Worm (Caenorhabditis elegans) whole organism, young adult: ENCODE data around the gene EEED8.13.

ENCODE experiments used
- B0019.2 ChIP-seq: fragments of 200-800 bp; sonication (Bioruptor generic); conservative IDR thresholded peaks from 2 replicates; pipeline ENCODE4 v1.3.6; 2022; ENCODE audit warnings: missing genetic modification reagents, missing genetic modification characterization, missing compliant biosample characterization
- C17E4.6 ChIP-seq: fragments of 200-800 bp; sonication (Bioruptor generic); IDR thresholded peaks from 2 replicates; pipeline ENCODE4 v1.3.6; 2022; ENCODE audit warnings: missing genetic modification reagents, missing genetic modification characterization, missing compliant biosample characterization
- F22D6.2 ChIP-seq: sonication (generic microtip); optimal IDR thresholded peaks from 2 replicates; lab custom pipeline; 2016; ENCODE audit warnings: mild to moderate bottlenecking, missing genetic modification characterization, missing compliant biosample characterization
- F55B11.4 ChIP-seq: sonication (generic microtip); optimal IDR thresholded peaks from 2 replicates; lab custom pipeline; 2016; ENCODE audit warnings: missing compliant biosample characterization, missing genetic modification characterization, borderline replicate concordance; ENCODE audit not compliant: insufficient read depth
- F57C9.4 ChIP-seq: sonication (generic microtip); optimal IDR thresholded peaks from 2 replicates; lab custom pipeline; 2017; ENCODE audit warnings: mild to moderate bottlenecking, missing genetic modification characterization, missing compliant biosample characterization
- K11D2.4 ChIP-seq: fragments of 200-800 bp; sonication (Bioruptor generic); IDR thresholded peaks from 2 replicates; pipeline ENCODE4 v1.3.6; 2022; ENCODE audit warnings: missing genetic modification reagents, missing genetic modification characterization, missing compliant biosample characterization
- ama-1 ChIP-seq, 3 experiments: fragments of 150-350 bp in 1 of 3; sonication (generic microtip) in 2 of 3; optimal IDR thresholded peaks; 2 replicates each; lab custom pipeline; 2014 to 2018; ENCODE audit warnings: missing biosample characterization in 2 of 3, missing genetic modification characterization in 2 of 3, missing genetic modification reagents in 2 of 3
- bed-2 ChIP-seq: fragments of 200-800 bp; sonication (Bioruptor generic); IDR thresholded peaks from 2 replicates; pipeline ENCODE4 v1.3.6; 2022; ENCODE audit warnings: missing genetic modification reagents, missing genetic modification characterization, missing compliant biosample characterization
- ccch-3 ChIP-seq: fragments of 200-800 bp; sonication (Bioruptor generic); optimal IDR thresholded peaks from 2 replicates; lab custom pipeline; 2018; ENCODE audit warnings: mild to moderate bottlenecking, missing genetic modification characterization, missing compliant biosample characterization
- cebp-1 ChIP-seq, 2 experiments: fragments of 200-800 bp in 1 of 2; sonication (Bioruptor generic) in 1 of 2; sonication (generic microtip) in 1 of 2; IDR thresholded peaks in 1 of 2; optimal IDR thresholded peaks in 1 of 2; 2 replicates each; pipeline versions ENCODE4 v1.3.6 to Lab custom; 2017 to 2022; ENCODE audit warnings: missing compliant biosample characterization in 2 of 2, missing genetic modification characterization in 2 of 2, mild to moderate bottlenecking in 1 of 2, missing genetic modification reagents in 1 of 2, moderate library complexity in 1 of 2
- dox-1 ChIP-seq: fragments of 200-800 bp; sonication (Bioruptor generic); IDR thresholded peaks from 2 replicates; pipeline ENCODE4 v1.3.6; 2022; ENCODE audit warnings: missing genetic modification reagents, missing genetic modification characterization, missing compliant biosample characterization
- egrh-3 ChIP-seq: fragments of 200-800 bp; sonication (Bioruptor generic); IDR thresholded peaks from 2 replicates; pipeline ENCODE4 v1.3.6; 2022; ENCODE audit warnings: missing genetic modification reagents, missing genetic modification characterization, missing compliant biosample characterization
- ekl-4 ChIP-seq: fragments of 200-800 bp; sonication (Bioruptor generic); IDR thresholded peaks from 2 replicates; pipeline ENCODE4 v1.3.6; 2022; ENCODE audit warnings: missing genetic modification reagents, missing genetic modification characterization, missing compliant biosample characterization
- fkh-3 ChIP-seq: sonication (generic microtip); optimal IDR thresholded peaks from 2 replicates; lab custom pipeline; 2016; ENCODE audit warnings: mild to moderate bottlenecking, missing genetic modification characterization, missing compliant biosample characterization
- him-1 ChIP-seq: sonication (generic microtip); optimal IDR thresholded peaks from 2 replicates; lab custom pipeline; 2016; ENCODE audit warnings: missing genotype, missing genetic modification reagents, missing genetic modification characterization, missing compliant biosample characterization
- hlh-12 ChIP-seq: sonication (generic microtip); optimal IDR thresholded peaks from 2 replicates; lab custom pipeline; 2016; ENCODE audit warnings: missing genetic modification characterization, missing compliant biosample characterization
- hmg-20 ChIP-seq: fragments of 200-800 bp; sonication (Bioruptor generic); IDR thresholded peaks from 2 replicates; pipeline ENCODE4 v1.3.6; 2022; ENCODE audit warnings: missing genetic modification reagents, missing genetic modification characterization, missing compliant biosample characterization
- lin-35 ChIP-seq, 3 experiments: fragments of 150-350 bp in 2 of 3; sonication (generic microtip) in 1 of 3; optimal IDR thresholded peaks; 2 replicates each; lab custom pipeline; 2014 to 2018; ENCODE audit warnings: missing biosample characterization in 3 of 3, missing genetic modification characterization in 3 of 3, missing genetic modification reagents in 3 of 3
- lin-40 ChIP-seq: sonication (generic microtip); optimal IDR thresholded peaks from 2 replicates; lab custom pipeline; 2016; ENCODE audit warnings: missing genetic modification characterization, mild to moderate bottlenecking, missing compliant biosample characterization, missing genotype, missing genetic modification reagents
- lir-1 ChIP-seq: fragments of 200-800 bp; sonication (Bioruptor generic); conservative IDR thresholded peaks from 2 replicates; pipeline ENCODE4 v1.3.6; 2022; ENCODE audit warnings: missing genetic modification reagents, missing genetic modification characterization, missing compliant biosample characterization
- lsy-27 ChIP-seq: sonication (generic microtip); optimal IDR thresholded peaks from 2 replicates; lab custom pipeline; 2017; ENCODE audit warnings: missing genetic modification characterization, mild to moderate bottlenecking, missing compliant biosample characterization, antibody characterized with exemption, missing genotype, borderline replicate concordance; ENCODE audit not compliant: insufficient read depth
- madf-8 ChIP-seq: fragments of 200-800 bp; sonication (Bioruptor generic); conservative IDR thresholded peaks from 2 replicates; pipeline ENCODE4 v1.3.6; 2022; ENCODE audit warnings: missing genetic modification reagents, missing genetic modification characterization, missing compliant biosample characterization
- mes-4 ChIP-seq: sonication (generic microtip); optimal IDR thresholded peaks from 2 replicates; lab custom pipeline; 2016; ENCODE audit warnings: missing genotype, missing genetic modification characterization, missing compliant biosample characterization
- mxl-1 ChIP-seq: sonication (generic microtip); optimal IDR thresholded peaks from 2 replicates; lab custom pipeline; 2016; ENCODE audit warnings: missing genetic modification characterization, missing compliant biosample characterization
- pbrm-1 ChIP-seq: fragments of 200-800 bp; sonication (Bioruptor generic); IDR thresholded peaks from 2 replicates; pipeline ENCODE4 v1.3.6; 2022; ENCODE audit warnings: missing genetic modification reagents, missing genetic modification characterization, missing compliant biosample characterization
- rec-8 ChIP-seq, 2 experiments: sonication (generic microtip); optimal IDR thresholded peaks; 2 replicates each; lab custom pipeline; 2016; ENCODE audit warnings: mild to moderate bottlenecking in 2 of 2, missing genetic modification characterization in 2 of 2, missing genetic modification reagents in 2 of 2, missing genotype in 2 of 2, missing biosample characterization in 1 of 2, missing compliant biosample characterization in 1 of 2, moderate library complexity in 1 of 2
- repo-1 ChIP-seq: sonication (generic microtip); optimal IDR thresholded peaks from 2 replicates; lab custom pipeline; 2017; ENCODE audit warnings: mild to moderate bottlenecking, missing genetic modification characterization, missing compliant biosample characterization
- sea-2 ChIP-seq: fragments of 200-800 bp; sonication (Bioruptor generic); IDR thresholded peaks from 2 replicates; pipeline ENCODE4 v1.3.6; 2022; ENCODE audit warnings: missing genetic modification characterization, missing compliant biosample characterization
- snpc-1.1 ChIP-seq: sonication (generic microtip); optimal IDR thresholded peaks from 2 replicates; lab custom pipeline; 2017; ENCODE audit warnings: missing genetic modification characterization, mild to moderate bottlenecking, missing compliant biosample characterization, antibody characterized with exemption, moderate library complexity, missing genotype, missing genetic modification reagents; ENCODE audit not compliant: insufficient read depth
- unc-62 ChIP-seq: fragments of 150-350 bp; optimal IDR thresholded peaks from 2 replicates; lab custom pipeline; 2014; ENCODE audit warnings: missing biosample characterization, missing genetic modification reagents, missing genetic modification characterization
- xnd-1 ChIP-seq: sonication (generic microtip); optimal IDR thresholded peaks from 2 replicates; lab custom pipeline; 2016; ENCODE audit warnings: missing genotype, missing genetic modification reagents, missing genetic modification characterization, missing compliant biosample characterization
- zim-3 ChIP-seq: sonication (generic microtip); optimal IDR thresholded peaks from 2 replicates; lab custom pipeline; 2017; ENCODE audit warnings: mild to moderate bottlenecking, missing genetic modification characterization, moderate library complexity, missing compliant biosample characterization
- ztf-25 ChIP-seq: fragments of 200-800 bp; sonication (Bioruptor generic); IDR thresholded peaks from 2 replicates; pipeline ENCODE4 v1.3.6; 2022; ENCODE audit warnings: missing genetic modification reagents, missing genetic modification characterization, missing compliant biosample characterization
- ztf-26 ChIP-seq: sonication (generic microtip); optimal IDR thresholded peaks from 2 replicates; lab custom pipeline; 2017; ENCODE audit warnings: missing genetic modification characterization, missing compliant biosample characterization
- ztf-3 ChIP-seq: fragments of 200-800 bp; sonication (Bioruptor generic); optimal IDR thresholded peaks from 2 replicates; lab custom pipeline; 2018; ENCODE audit warnings: mild to moderate bottlenecking, missing genetic modification characterization, missing compliant biosample characterization

Gene EEED8.13

DNA sequence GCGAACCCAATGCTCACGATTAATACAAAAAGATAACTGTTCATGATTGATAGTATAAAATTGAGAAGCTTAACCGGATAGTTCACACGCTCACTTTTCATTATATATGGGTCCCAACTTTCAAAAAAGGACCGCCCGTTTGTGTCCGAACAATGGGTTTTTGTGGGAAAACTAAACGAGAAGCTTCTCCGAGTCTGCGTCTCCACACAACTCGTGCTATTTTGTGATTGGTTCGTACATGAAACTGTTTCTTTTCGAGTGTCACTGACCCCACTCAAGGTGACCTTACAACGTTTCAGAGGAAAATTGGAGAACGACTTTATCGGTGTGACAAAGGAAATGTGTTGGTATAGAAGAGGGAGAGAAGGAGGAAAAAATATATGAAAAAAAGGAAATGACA lies 24.5 kb upstream of the EEED8.13 start, which contains the start of gene dct-5:
Gene dct-5, minus strand, starts transcription at position 101 of the 400 bp plus-strand sequence.
- TF ChIP-seq egrh-3 (no peak), lin-40 (tag; lab: Kevin White, UChicago) (no peak), ztf-25 (no peak), mxl-1 (tag; lab: Kevin White, UChicago) (no peak), fkh-3 (no peak), F55B11.4 (tag; lab: Kevin White, UChicago) (no peak), madf-8 (GFP tag; lab: Robert Waterston, UW) (no peak), ama-1 (optimal IDR thresholded peaks at IDR 0.05; lab: Kevin White, UChicago) (no peak), ama-1 (GFP tag; optimal IDR thresholded peaks at IDR 0.05; lab: Kevin White, UChicago) (no peak), zim-3 (no peak), bed-2 (GFP tag; lab: Robert Waterston, UW) (no peak), F57C9.4 (tag; lab: Kevin White, UChicago) (no peak), C17E4.6 (GFP tag; lab: Robert Waterston, UW) (no peak), cebp-1 (GFP tag; IDR thresholded peaks at IDR 0.05; lab: Robert Waterston, UW) (no peak), cebp-1 (tag; optimal IDR thresholded peaks at IDR 0.05; lab: Kevin White, UChicago) (no peak), hmg-20 (GFP tag; lab: Robert Waterston, UW) (no peak), him-1 (tag; lab: Kevin White, UChicago) (no peak), lsy-27 (tag; lab: Kevin White, UChicago) (no peak), pbrm-1 (GFP tag; lab: Robert Waterston, UW) (no peak), lin-35 (GFP tag; optimal IDR thresholded peaks at IDR 0.05; lab: Kevin White, UChicago) (no peak)

DNA sequence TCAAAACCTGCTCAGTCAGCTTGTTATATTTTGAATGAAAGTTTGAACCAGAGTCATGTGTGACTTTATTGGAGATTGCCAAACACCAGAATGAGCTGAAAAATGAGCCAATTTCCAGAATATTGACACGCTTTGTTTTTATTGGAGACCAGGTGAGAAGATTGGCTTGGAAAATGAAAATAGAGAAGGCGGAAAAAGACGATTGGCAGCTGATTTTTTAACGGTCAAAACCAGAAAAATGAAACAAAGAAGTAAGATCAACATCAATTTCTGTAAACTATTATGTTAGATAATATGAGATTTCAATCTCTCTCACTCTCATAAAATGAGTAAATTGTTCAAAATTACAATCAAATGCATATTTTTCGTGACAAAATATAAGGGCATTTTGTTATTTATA lies 20.7 kb upstream of the EEED8.13 start, which contains the start of gene srx-114:
Gene srx-114, minus strand, starts transcription at position 101 of the 400 bp plus-strand sequence.
- TF ChIP-seq zim-3 (no peak), lir-1 (GFP tag; lab: Robert Waterston, UW) (no peak), B0019.2 (GFP tag; lab: Robert Waterston, UW) (no peak), mes-4 (tag; lab: Kevin White, UChicago) (no peak), lsy-27 (tag; lab: Kevin White, UChicago) (no peak), xnd-1 (tag; lab: Kevin White, UChicago) (no peak), F22D6.2 (tag; lab: Kevin White, UChicago) (no peak), ztf-3 (GFP tag; lab: Kevin White, UChicago) (no peak), sea-2 (GFP tag; lab: Robert Waterston, UW) (no peak), rec-8 (tag; optimal IDR thresholded peaks at IDR 0.05; lab: Kevin White, UChicago) (no peak), ccch-3 (GFP tag; lab: Kevin White, UChicago) (no peak), ekl-4 (GFP tag; lab: Robert Waterston, UW) (no peak), K11D2.4 (GFP tag; lab: Robert Waterston, UW) (no peak), dox-1 (no peak), snpc-1.1 (tag; lab: Kevin White, UChicago) (no peak), ztf-26 (tag; lab: Kevin White, UChicago) (no peak), unc-62 (no peak), hlh-12 (tag; lab: Kevin White, UChicago) (no peak), repo-1 (tag; lab: Kevin White, UChicago) (no peak)
